Fruit fly (Drosophila melanogaster): Measurements from ENCODE around the gene Cmpk.

Gene Cmpk

DNA sequence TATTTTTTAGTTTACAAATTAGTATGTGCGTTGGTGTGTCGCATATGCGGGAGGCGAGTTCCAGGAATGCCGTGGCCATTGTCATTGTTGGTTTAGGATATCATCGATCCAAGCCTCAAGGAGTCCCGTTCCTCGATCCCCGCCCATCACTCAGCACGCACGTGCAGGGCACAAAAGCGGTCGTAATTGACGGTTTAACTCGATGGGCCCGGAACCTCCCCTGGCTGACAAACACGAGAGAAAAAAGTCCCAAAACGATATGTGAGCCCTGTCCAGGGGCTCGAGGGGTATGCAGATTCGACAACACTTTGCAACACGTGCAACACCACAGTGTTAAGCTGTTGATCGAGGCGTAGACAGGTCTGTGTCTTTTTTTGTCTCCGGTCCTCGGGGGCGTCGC is 27.3 kb downstream of the Cmpk start:
- TF ChIP-seq kni (GFP tag; optimal IDR thresholded peaks at IDR 0.05) = peak; percentile 71
- TF ChIP-seq dati (GFP tag; IDR thresholded peaks at IDR 0.05) = no peak
- TF ChIP-seq chn (GFP tag; optimal IDR thresholded peaks at IDR 0.05) = peak; percentile 18
- TF ChIP-seq dm (GFP tag; optimal IDR thresholded peaks at IDR 0.05) = peak; percentile 29
- peak; percentile 46 for TF ChIP-seq Kr (GFP tag; optimal IDR thresholded peaks at IDR 0.05)
- peak; percentile 84 for TF ChIP-seq twi (tag; optimal IDR thresholded peaks at IDR 0.05)
- TF ChIP-seq bab2 (GFP tag; optimal IDR thresholded peaks at IDR 0.05) = no peak
- 0 out of 2 replicates have a peak, but pooled peaks have one; percentile 8 for TF ChIP-seq CG10959 (GFP tag; IDR thresholded peaks at IDR 0.05)
- peak; percentile 35 for TF ChIP-seq CG15479 (GFP tag; optimal IDR thresholded peaks at IDR 0.05)
- peak; percentile 72 for TF ChIP-seq crol (GFP tag; IDR thresholded peaks at IDR 0.05)
- TF ChIP-seq lmd (GFP tag; IDR thresholded peaks at IDR 0.05) = 0 out of 2 replicates have a peak, but pooled peaks have one; percentile 7
- TF ChIP-seq wek (GFP tag; optimal IDR thresholded peaks at IDR 0.05) = no peak
- TF ChIP-seq CG2678 (tag; optimal IDR thresholded peaks at IDR 0.05) = no peak
- peak in 1 of 3 experiments; percentile 56 for TF ChIP-seq Stat92E (GFP tag; optimal IDR thresholded peaks at IDR 0.05)
- TF ChIP-seq cad (GFP tag; optimal IDR thresholded peaks at IDR 0.05) = no peak
- TF ChIP-seq tll (GFP tag; optimal IDR thresholded peaks at IDR 0.05) = peak in 1 of 2 experiments; percentile 4
- TF ChIP-seq zen (tag; optimal IDR thresholded peaks at IDR 0.05) = peak; percentile 25
- no peak for TF ChIP-seq CG10366 (GFP tag; IDR thresholded peaks at IDR 0.05)
- TF ChIP-seq ac (GFP tag; optimal IDR thresholded peaks at IDR 0.05) = no peak
- TF ChIP-seq D (optimal IDR thresholded peaks at IDR 0.05) = peak; percentile 31
- no peak for TF ChIP-seq D (GFP tag; optimal IDR thresholded peaks at IDR 0.05)
- TF ChIP-seq CG4360 (GFP tag; IDR thresholded peaks at IDR 0.05) = no peak
- TF ChIP-seq Mrtf (GFP tag; IDR thresholded peaks at IDR 0.05) = no peak
- TF ChIP-seq sens (GFP tag) = peak; percentile 18
- no peak for TF ChIP-seq nom (GFP tag; optimal IDR thresholded peaks at IDR 0.05)

- TF ChIP-seq CG11504 (tag; optimal IDR thresholded peaks at IDR 0.05) = no peak
- no peak for TF ChIP-seq MBD-R2 (GFP tag; IDR thresholded peaks at IDR 0.05)
- no peak for TF ChIP-seq gcm2 (GFP tag; optimal IDR thresholded peaks at IDR 0.05)
- peak in 1 of 3 experiments; percentile 57 for TF ChIP-seq Stat92E (GFP tag; optimal IDR thresholded peaks at IDR 0.05)
- no peak for TF ChIP-seq vvl (GFP tag; IDR thresholded peaks at IDR 0.05)
- peak; percentile 67 for TF ChIP-seq sens (GFP tag)
- peak in 1 of 2 experiments; percentile 53 for TF ChIP-seq tll (GFP tag; optimal IDR thresholded peaks at IDR 0.05)
- no peak for TF ChIP-seq ftz-f1 (GFP tag; optimal IDR thresholded peaks at IDR 0.05)
- no peak for TF ChIP-seq Meics (GFP tag; optimal IDR thresholded peaks at IDR 0.05)
- no peak for TF ChIP-seq nom (GFP tag; optimal IDR thresholded peaks at IDR 0.05)
- TF ChIP-seq CG17328 (GFP tag; IDR thresholded peaks at IDR 0.05) = 0 out of 2 replicates have a peak, but pooled peaks have one; percentile 5
- no peak for TF ChIP-seq NFAT (GFP tag; IDR thresholded peaks at IDR 0.05)
- TF ChIP-seq CG7745 (tag; optimal IDR thresholded peaks at IDR 0.05) = no peak
- no peak for TF ChIP-seq so (GFP tag; IDR thresholded peaks at IDR 0.05)
- TF ChIP-seq sqz (GFP tag; optimal IDR thresholded peaks at IDR 0.05) = peak; percentile 93
- TF ChIP-seq pum (GFP tag; optimal IDR thresholded peaks at IDR 0.05) = no peak
- TF ChIP-seq E2f1 (GFP tag; IDR thresholded peaks at IDR 0.05) = no peak
- peak; percentile 69 for TF ChIP-seq cwo (GFP tag; optimal IDR thresholded peaks at IDR 0.05)
- TF ChIP-seq CG6683 (GFP tag; optimal IDR thresholded peaks at IDR 0.05) = no peak
- TF ChIP-seq Six4 (GFP tag; optimal IDR thresholded peaks at IDR 0.05) = no peak
- TF ChIP-seq D (optimal IDR thresholded peaks at IDR 0.05) = peak; percentile 38
- TF ChIP-seq D (GFP tag; optimal IDR thresholded peaks at IDR 0.05) = peak; percentile 15
- TF ChIP-seq grn (GFP tag; optimal IDR thresholded peaks at IDR 0.05) = peak; percentile 98
- no peak for TF ChIP-seq hb (GFP tag; IDR thresholded peaks at IDR 0.05; ENCODE audit: partially characterized antibody)
- no peak for TF ChIP-seq ind (GFP tag; optimal IDR thresholded peaks at IDR 0.05)
- no peak for TF ChIP-seq da (GFP tag; optimal IDR thresholded peaks at IDR 0.05)
- TF ChIP-seq lov (optimal IDR thresholded peaks at IDR 0.05) = no peak
- 0 out of 3 replicates have a peak, but pooled peaks have one; percentile 60 for TF ChIP-seq lov (GFP tag; IDR thresholded peaks at IDR 0.05)
- no peak for TF ChIP-seq CG8089 (GFP tag; optimal IDR thresholded peaks at IDR 0.05)
- TF ChIP-seq HLH3B (GFP tag; IDR thresholded peaks at IDR 0.05) = no peak
- TF ChIP-seq CG18619 (GFP tag; optimal IDR thresholded peaks at IDR 0.05) = no peak
Observed at dm6 chr3R:26026631-26027274, 28.5 kb downstream of the Cmpk start.

All from whole organism, embryonic.